Fruit fly (Drosophila melanogaster) whole organism, embryonic: ENCODE data around the gene Duox.
A peak's percentile ranks its signal among the peaks of the same experiment; 100 is the strongest.

Experiments used
- Bdp1 ChIP-seq: fragments of 200-800 bp; sonication (Bioruptor generic); optimal IDR thresholded peaks from 3 replicates; lab custom pipeline; 2016; ENCODE audit warnings: missing biosample characterization, missing genetic modification characterization
- Bgb ChIP-seq: fragments of 200-800 bp; sonication (Bioruptor generic); IDR thresholded peaks from 2 replicates; pipeline ENCODE4 v1.3.6; 2022; ENCODE audit warnings: missing biosample characterization, missing genetic modification characterization; ENCODE audit not compliant: partially characterized antibody
- CG10979 ChIP-seq: fragments of 200-800 bp; sonication (Bioruptor generic); optimal IDR thresholded peaks from 2 replicates; lab custom pipeline; 2018; ENCODE audit warnings: missing biosample characterization, mild to moderate bottlenecking, missing genetic modification characterization, moderate library complexity
- CG11723 ChIP-seq: fragments of 200-800 bp; sonication (Bioruptor generic); optimal IDR thresholded peaks from 2 replicates; lab custom pipeline; 2017; ENCODE audit warnings: missing biosample characterization, mild to moderate bottlenecking, missing genetic modification characterization
- CG15696 ChIP-seq: fragments of 200-800 bp; sonication (Bioruptor generic); optimal IDR thresholded peaks from 2 replicates; lab custom pipeline; 2019; ENCODE audit warnings: missing biosample characterization, mild to moderate bottlenecking, missing genetic modification characterization, moderate library complexity
- CG17802 ChIP-seq: fragments of 200-800 bp; sonication (Bioruptor generic); optimal IDR thresholded peaks from 2 replicates; lab custom pipeline; 2018; ENCODE audit warnings: missing biosample characterization, mild to moderate bottlenecking, missing genetic modification characterization, moderate library complexity
- CG2116 ChIP-seq: fragments of 200-800 bp; sonication (Bioruptor generic); optimal IDR thresholded peaks from 3 replicates; lab custom pipeline; 2018; ENCODE audit warnings: missing biosample characterization, mild to moderate bottlenecking, missing genetic modification characterization
- CG3065 ChIP-seq: fragments of 200-800 bp; sonication (Bioruptor generic); optimal IDR thresholded peaks from 2 replicates; lab custom pipeline; 2016; ENCODE audit warnings: missing biosample characterization, missing genetic modification characterization
- CG32532 ChIP-seq: fragments of 200-800 bp; sonication (Bioruptor generic); IDR thresholded peaks from 2 replicates; pipeline ENCODE4 v1.3.6; 2022; ENCODE audit warnings: missing biosample characterization, missing genetic modification characterization
- CG32767 ChIP-seq: fragments of 200-800 bp; sonication (Bioruptor generic); IDR thresholded peaks from 2 replicates; pipeline ENCODE4 v1.3.6; 2022; ENCODE audit warnings: missing biosample characterization, missing genetic modification characterization
- CG3407 ChIP-seq: fragments of 200-800 bp; sonication (Bioruptor generic); optimal IDR thresholded peaks from 2 replicates; lab custom pipeline; 2018; ENCODE audit warnings: missing biosample characterization, mild to moderate bottlenecking, missing genetic modification characterization
- CG43689 ChIP-seq: fragments of 200-800 bp; sonication (Bioruptor generic); IDR thresholded peaks from 2 replicates; pipeline ENCODE4 v1.3.6; 2022; ENCODE audit warnings: missing biosample characterization, missing genetic modification characterization
- CG4404 ChIP-seq: fragments of 200-800 bp; sonication (Bioruptor generic); IDR thresholded peaks from 2 replicates; pipeline ENCODE4 v1.3.6; 2022; ENCODE audit warnings: missing biosample characterization, missing genetic modification characterization
- CG4820 ChIP-seq: fragments of 200-800 bp; sonication (Bioruptor generic); optimal IDR thresholded peaks from 3 replicates; lab custom pipeline; 2016; ENCODE audit warnings: missing biosample characterization, missing genetic modification characterization
- CG6254 ChIP-seq: fragments of 200-800 bp; sonication (Bioruptor generic); optimal IDR thresholded peaks from 3 replicates; lab custom pipeline; 2017; ENCODE audit warnings: mild to moderate bottlenecking, missing biosample characterization, missing genetic modification reagents, missing genetic modification characterization
- CG6854 ChIP-seq: fragments of 200-800 bp; sonication (Bioruptor generic); optimal IDR thresholded peaks from 3 replicates; lab custom pipeline; 2017; ENCODE audit warnings: missing biosample characterization, mild to moderate bottlenecking, missing genetic modification characterization
- CG7357 ChIP-seq: fragments of 200-800 bp; sonication (Bioruptor generic); IDR thresholded peaks from 3 replicates; pipeline ENCODE4 v1.3.6; 2022; ENCODE audit warnings: missing biosample characterization, missing genetic modification characterization
- Camta ChIP-seq: fragments of 200-800 bp; sonication (Bioruptor generic); optimal IDR thresholded peaks from 2 replicates; lab custom pipeline; 2016; ENCODE audit warnings: missing biosample characterization, missing genetic modification characterization
- CrebB ChIP-seq: fragments of 200-800 bp; sonication (Bioruptor generic); optimal IDR thresholded peaks from 3 replicates; lab custom pipeline; 2018; ENCODE audit warnings: missing biosample characterization, mild to moderate bottlenecking, missing genetic modification characterization
- Drgx ChIP-seq: fragments of 200-800 bp; sonication (Bioruptor generic); IDR thresholded peaks from 2 replicates; pipeline ENCODE4 v1.3.6; 2022; ENCODE audit warnings: missing biosample characterization, missing genetic modification characterization
- Ets97D ChIP-seq: fragments of 200-800 bp; sonication (Bioruptor generic); optimal IDR thresholded peaks from 3 replicates; lab custom pipeline; 2016; ENCODE audit warnings: missing biosample characterization, missing genetic modification characterization
- Fer2 ChIP-seq: fragments of 200-800 bp; sonication (Bioruptor generic); optimal IDR thresholded peaks from 2 replicates; lab custom pipeline; 2018; ENCODE audit warnings: missing biosample characterization, mild to moderate bottlenecking, missing genetic modification characterization, moderate library complexity
- Fer3 ChIP-seq: fragments of 200-800 bp; sonication (Bioruptor generic); optimal IDR thresholded peaks from 2 replicates; lab custom pipeline; 2018; ENCODE audit warnings: missing biosample characterization, mild to moderate bottlenecking, missing genetic modification characterization, moderate library complexity
- Hmx ChIP-seq: fragments of 200-800 bp; sonication (Bioruptor generic); optimal IDR thresholded peaks from 2 replicates; lab custom pipeline; 2016; ENCODE audit warnings: missing biosample characterization, missing genetic modification characterization
- Sry-β ChIP-seq: fragments of 200-800 bp; sonication (Bioruptor generic); optimal IDR thresholded peaks from 2 replicates; lab custom pipeline; 2018; ENCODE audit warnings: missing biosample characterization, mild to moderate bottlenecking, missing genetic modification characterization, moderate library complexity
- Trl ChIP-seq, 3 experiments: fragments of >200 bp in 2 of 3; fragments of 200-800 bp in 1 of 3; sonication (Bioruptor generic) in 1 of 3; optimal IDR thresholded peaks; 2 replicates in 1 of 3; 3 replicates in 2 of 3; lab custom pipeline; 2016 to 2017; ENCODE audit warnings: missing biosample characterization in 1 of 3, missing genetic modification characterization in 1 of 3
- Usf ChIP-seq: fragments of 200-800 bp; sonication (Bioruptor generic); optimal IDR thresholded peaks from 2 replicates; lab custom pipeline; 2017; ENCODE audit warnings: missing genotype, missing biosample characterization, missing genetic modification characterization
- Xrp1 ChIP-seq: fragments of 200-800 bp; sonication (Bioruptor generic); IDR thresholded peaks from 2 replicates; pipeline ENCODE4 v1.3.6; 2022; ENCODE audit warnings: missing biosample characterization, missing genetic modification characterization
- ab ChIP-seq: fragments of 200-800 bp; sonication (Bioruptor generic); optimal IDR thresholded peaks from 2 replicates; lab custom pipeline; 2016; ENCODE audit warnings: missing biosample characterization, missing genetic modification characterization
- amos ChIP-seq: fragments of 200-800 bp; sonication (Bioruptor generic); IDR thresholded peaks from 2 replicates; pipeline ENCODE4 v1.3.6; 2022; ENCODE audit warnings: missing biosample characterization, missing genetic modification characterization; ENCODE audit not compliant: partially characterized antibody
- ato ChIP-seq: fragments of 200-800 bp; sonication (Bioruptor generic); IDR thresholded peaks from 2 replicates; pipeline ENCODE4 v1.3.6; 2022; ENCODE audit warnings: missing biosample characterization, missing genetic modification characterization; ENCODE audit not compliant: partially characterized antibody
- cad ChIP-seq: fragments of >200 bp; optimal IDR thresholded peaks from 2 replicates; lab custom pipeline; 2017; ENCODE audit warnings: missing biosample characterization, missing genetic modification characterization
- dmrt99B ChIP-seq: fragments of 200-800 bp; sonication (Bioruptor generic); optimal IDR thresholded peaks from 2 replicates; lab custom pipeline; 2018; ENCODE audit warnings: missing biosample characterization, mild to moderate bottlenecking, missing genetic modification characterization, moderate library complexity
- dpn ChIP-seq, 2 experiments: fragments of 200-800 bp; sonication (Bioruptor generic); optimal IDR thresholded peaks; 3 replicates each; lab custom pipeline; 2016; ENCODE audit warnings: missing biosample characterization in 2 of 2, missing genetic modification characterization in 2 of 2
- dysf ChIP-seq: fragments of 200-800 bp; sonication (Bioruptor generic); IDR thresholded peaks from 3 replicates; pipeline ENCODE4 v1.3.6; 2022; ENCODE audit warnings: missing biosample characterization, missing genetic modification characterization
- esg ChIP-seq: fragments of 200-800 bp; sonication (Bioruptor generic); conservative IDR thresholded peaks from 2 replicates; pipeline ENCODE4 v1.3.6; 2022; ENCODE audit warnings: missing biosample characterization, missing genetic modification characterization
- ewg ChIP-seq: fragments of 200-800 bp; sonication (Bioruptor generic); optimal IDR thresholded peaks from 3 replicates; lab custom pipeline; 2017; ENCODE audit warnings: mild to moderate bottlenecking, missing biosample characterization, missing genetic modification reagents, missing genetic modification characterization
- exex ChIP-seq: fragments of 200-800 bp; sonication (Bioruptor generic); optimal IDR thresholded peaks from 4 replicates; lab custom pipeline; 2018; ENCODE audit warnings: missing biosample characterization, mild to moderate bottlenecking, missing genetic modification characterization, moderate library complexity
- fu2 ChIP-seq: fragments of 200-800 bp; sonication (Bioruptor generic); optimal IDR thresholded peaks from 2 replicates; lab custom pipeline; 2016; ENCODE audit warnings: missing biosample characterization, missing genetic modification characterization
- gfzf ChIP-seq: fragments of 200-800 bp; sonication (Bioruptor generic); optimal IDR thresholded peaks from 2 replicates; lab custom pipeline; 2016; ENCODE audit warnings: missing biosample characterization, mild to moderate bottlenecking, missing genetic modification characterization, moderate library complexity
- ind ChIP-seq: fragments of 200-800 bp; sonication (Bioruptor generic); optimal IDR thresholded peaks from 3 replicates; lab custom pipeline; 2016; ENCODE audit warnings: missing biosample characterization, missing genetic modification characterization
- pan ChIP-seq, 4 experiments: fragments of >200 bp in 3 of 4; fragments of 200-800 bp in 1 of 4; sonication (Bioruptor generic) in 1 of 4; optimal IDR thresholded peaks in 3 of 4; IDR thresholded peaks in 1 of 4; 2 replicates each; pipeline versions ENCODE4 v1.3.6 to Lab custom; 2017 to 2022; ENCODE audit warnings: missing biosample characterization in 2 of 4, missing genetic modification characterization in 2 of 4, mixed read lengths in 1 of 4
- peb ChIP-seq: fragments of 200-800 bp; sonication (Bioruptor generic); IDR thresholded peaks from 2 replicates; pipeline ENCODE4 v1.3.6; 2022; ENCODE audit warnings: missing biosample characterization, missing genetic modification characterization
- pho ChIP-seq: fragments of 200-800 bp; sonication (Bioruptor generic); optimal IDR thresholded peaks from 2 replicates; lab custom pipeline; 2016; ENCODE audit warnings: missing biosample characterization, missing genetic modification characterization
- pnt ChIP-seq: fragments of 200-800 bp; sonication (Bioruptor generic); optimal IDR thresholded peaks from 3 replicates; lab custom pipeline; 2016; ENCODE audit warnings: missing biosample characterization, missing genetic modification characterization
- run ChIP-seq: fragments of 200-800 bp; sonication (Bioruptor generic); optimal IDR thresholded peaks from 3 replicates; lab custom pipeline; 2018; ENCODE audit warnings: missing biosample characterization, mild to moderate bottlenecking, missing genetic modification characterization
- sens-2 ChIP-seq: fragments of 200-800 bp; sonication (Bioruptor generic); IDR thresholded peaks from 2 replicates; pipeline ENCODE4 v1.3.6; 2022; ENCODE audit warnings: missing biosample characterization, missing genetic modification characterization
- slou ChIP-seq: fragments of 200-800 bp; sonication (Bioruptor generic); optimal IDR thresholded peaks from 3 replicates; lab custom pipeline; 2016; ENCODE audit warnings: missing biosample characterization, missing genetic modification characterization
- vvl ChIP-seq: fragments of 200-800 bp; sonication (Bioruptor generic); IDR thresholded peaks from 2 replicates; pipeline ENCODE4 v1.3.6; 2022; ENCODE audit warnings: missing biosample characterization, missing genetic modification characterization
- zfh2 ChIP-seq: fragments of 200-800 bp; sonication (Bioruptor generic); optimal IDR thresholded peaks from 2 replicates; lab custom pipeline; 2016; ENCODE audit warnings: missing biosample characterization, missing genetic modification characterization

Duox gene

dm6 chr2L:2830341-2830800, 323 bp upstream of the Duox start (continued):
- peak; percentile 64 for TF ChIP-seq CG4404 (GFP tag; lab: Robert Waterston, UW)
- peak; percentile 38 for TF ChIP-seq Bdp1 (GFP tag; lab: Kevin White, UChicago)
- TF ChIP-seq cad (GFP tag; lab: Kevin White, UChicago): no peak
- TF ChIP-seq slou (GFP tag; lab: Kevin White, UChicago): peak; percentile 77
- TF ChIP-seq dpn (GFP tag; optimal IDR thresholded peaks at IDR 0.05; lab: Kevin White, UChicago): peak; percentile 70 to 79
- peak; percentile 65 for TF ChIP-seq CG32532
- TF ChIP-seq Camta: peak; percentile 70
- no peak; the same call in 1 of the 2 replicates for TF ChIP-seq sens-2 (GFP tag; lab: Robert Waterston, UW)
- TF ChIP-seq dysf (GFP tag; lab: Robert Waterston, UW): peak; percentile 85
- peak; percentile 64 for TF ChIP-seq peb (GFP tag; lab: Robert Waterston, UW)
- TF ChIP-seq Hmx (GFP tag; lab: Kevin White, UChicago): peak; percentile 74
- TF ChIP-seq CG15696 (tag; lab: Kevin White, UChicago): peak; percentile 86
- peak; percentile 36 for TF ChIP-seq pnt (GFP tag; lab: Kevin White, UChicago)
- TF ChIP-seq ewg (GFP tag; lab: Kevin White, UChicago): peak; percentile 77
- peak; percentile 25 for TF ChIP-seq fu2 (GFP tag; lab: Kevin White, UChicago)
- peak; percentile 27 for TF ChIP-seq CG17802 (tag; lab: Kevin White, UChicago)
- TF ChIP-seq CG32767 (GFP tag; lab: Robert Waterston, UW): peak; percentile 76; the same call in 1 of the 2 replicates
- TF ChIP-seq ab: peak; percentile 36
- peak; percentile 63 for TF ChIP-seq Fer2 (tag; lab: Kevin White, UChicago)
- no peak for TF ChIP-seq ato (GFP tag; lab: Robert Waterston, UW)
- TF ChIP-seq CG3407 (GFP tag; lab: Kevin White, UChicago): peak; percentile 81
- TF ChIP-seq amos (GFP tag; lab: Robert Waterston, UW): no peak
- peak; percentile 17 for TF ChIP-seq CG3065
- TF ChIP-seq ind (GFP tag; lab: Kevin White, UChicago): peak; percentile 79
- peak; percentile 81 for TF ChIP-seq CG7357 (GFP tag; lab: Robert Waterston, UW)
- peak; percentile 78 for TF ChIP-seq run
- TF ChIP-seq esg (GFP tag; lab: Robert Waterston, UW): peak; percentile 73
- no peak for TF ChIP-seq gfzf (GFP tag; lab: Kevin White, UChicago)
- peak; percentile 50 for TF ChIP-seq exex (tag; lab: Kevin White, UChicago)
- no peak for TF ChIP-seq CG43689 (GFP tag; lab: Robert Waterston, UW)
- TF ChIP-seq pho (GFP tag; lab: Kevin White, UChicago): peak; percentile 58
- peak; percentile 85 for TF ChIP-seq CG6854
- TF ChIP-seq pan (optimal IDR thresholded peaks at IDR 0.05; lab: Kevin White, UChicago): no peak
- peak in 1 of 2 experiments; percentile 62 for TF ChIP-seq pan (GFP tag; optimal IDR thresholded peaks at IDR 0.05 in 1 of 2, IDR thresholded peaks at IDR 0.05 in 1 of 2)
- TF ChIP-seq CrebB: peak; percentile 61
- TF ChIP-seq Drgx: peak; percentile 79
- peak in 1 of 2 experiments; percentile 41 for TF ChIP-seq Trl (optimal IDR thresholded peaks at IDR 0.05; lab: Kevin White, UChicago)
- TF ChIP-seq Trl (GFP tag; optimal IDR thresholded peaks at IDR 0.05; lab: Kevin White, UChicago): peak; percentile 35
- TF ChIP-seq CG10979 (tag; lab: Kevin White, UChicago): peak; percentile 96
- peak; percentile 86 for TF ChIP-seq Usf
- TF ChIP-seq Bgb (GFP tag; lab: Robert Waterston, UW): no peak
- peak; percentile 52 for TF ChIP-seq zfh2 (GFP tag; lab: Kevin White, UChicago)
- TF ChIP-seq dmrt99B: peak; percentile 93
- peak; percentile 88 for TF ChIP-seq Xrp1 (GFP tag; lab: Robert Waterston, UW)
- no peak for TF ChIP-seq Ets97D (GFP tag; lab: Kevin White, UChicago)
- peak; percentile 89 for TF ChIP-seq CG4820 (GFP tag; lab: Kevin White, UChicago)
- peak; percentile 74 for TF ChIP-seq Fer3 (tag; lab: Kevin White, UChicago)
- peak; percentile 62 for TF ChIP-seq CG2116
- peak; percentile 86 for TF ChIP-seq CG6254 (GFP tag; lab: Kevin White, UChicago)
- peak; percentile 46 for TF ChIP-seq Sry-β (GFP tag; lab: Kevin White, UChicago)
- peak; percentile 37; the same call in 1 of the 2 replicates for TF ChIP-seq vvl (GFP tag; lab: Robert Waterston, UW)
- TF ChIP-seq CG11723 (GFP tag; lab: Kevin White, UChicago): peak; percentile 90
